Fruit fly (Drosophila melanogaster) whole organism, adult: ENCODE measurements around the gene Lip2.

ENCODE experiments used
- CG12768 ChIP-seq: fragments of 200-800 bp; sonication (Bioruptor generic); optimal IDR thresholded peaks from 2 replicates; lab custom pipeline; 2017; ENCODE audit warnings: missing biosample characterization, missing genetic modification characterization, mild to moderate bottlenecking, moderate library complexity, missing genetic modification reagents
- CG33017 ChIP-seq: fragments of 200-800 bp; sonication (Bioruptor generic); optimal IDR thresholded peaks from 2 replicates; lab custom pipeline; 2018; ENCODE audit warnings: missing biosample characterization, mild to moderate bottlenecking, missing genetic modification characterization, moderate library complexity
- CG5204 ChIP-seq: fragments of 200-800 bp; sonication (Bioruptor generic); optimal IDR thresholded peaks from 2 replicates; lab custom pipeline; 2016; ENCODE audit warnings: missing biosample characterization, missing genetic modification characterization
- CG7045 ChIP-seq: fragments of 200-800 bp; sonication (Bioruptor generic); optimal IDR thresholded peaks from 2 replicates; lab custom pipeline; 2017; ENCODE audit warnings: missing biosample characterization, mild to moderate bottlenecking, missing genetic modification characterization
- CG7101 ChIP-seq: fragments of 200-800 bp; sonication (Bioruptor generic); optimal IDR thresholded peaks from 2 replicates; lab custom pipeline; 2018; ENCODE audit warnings: missing biosample characterization, mild to moderate bottlenecking, missing genetic modification characterization, moderate library complexity
- kay ChIP-seq: fragments of 200-800 bp; sonication (Bioruptor generic); peaks from one replicate; lab custom pipeline; 2016; ENCODE audit warnings: missing biosample characterization, missing genetic modification characterization, borderline replicate concordance
- ovo ChIP-seq: fragments of 200-800 bp; sonication (Bioruptor generic); optimal IDR thresholded peaks from 2 replicates; lab custom pipeline; 2016; ENCODE audit warnings: missing biosample characterization, missing genetic modification characterization
- tj ChIP-seq: fragments of 200-800 bp; sonication (Bioruptor generic); optimal IDR thresholded peaks from 3 replicates; lab custom pipeline; 2017; ENCODE audit warnings: missing biosample characterization, mild to moderate bottlenecking, missing genetic modification characterization, moderate library complexity

DNA sequence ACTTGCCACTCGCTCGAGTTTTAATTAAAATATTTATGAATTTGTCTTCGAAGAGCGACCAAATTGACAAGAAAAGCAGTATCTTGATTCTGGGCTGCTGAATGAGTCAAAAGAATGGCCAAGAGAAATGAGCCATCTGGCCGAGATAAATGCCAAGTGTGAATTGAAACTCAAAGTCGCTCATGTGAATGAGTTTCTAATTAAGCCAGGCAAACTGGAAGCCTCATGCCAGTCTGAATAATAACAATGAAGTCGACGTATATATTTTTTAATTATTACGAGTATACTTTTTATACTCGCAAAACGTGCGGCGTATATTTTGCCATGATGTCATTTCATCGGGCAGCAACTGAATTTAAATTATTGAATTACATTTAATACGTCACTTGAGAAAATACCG is at the start of gene Lip2:
- TF ChIP-seq CG7101 (tag; lab: Kevin White, UChicago) (no peak), CG5204 (no peak), tj (GFP tag; lab: Kevin White, UChicago) (no peak), CG7045 (GFP tag; lab: Kevin White, UChicago) (no peak), ovo (no peak), CG12768 (GFP tag; lab: Kevin White, UChicago) (no peak), kay (GFP tag; lab: Kevin White, UChicago) (peak; percentile 17), CG33017 (tag; lab: Kevin White, UChicago) (no peak)
